Fruit fly (Drosophila melanogaster): Measurements from ENCODE around the gene CG5676.

Gene CG5676

DNA sequence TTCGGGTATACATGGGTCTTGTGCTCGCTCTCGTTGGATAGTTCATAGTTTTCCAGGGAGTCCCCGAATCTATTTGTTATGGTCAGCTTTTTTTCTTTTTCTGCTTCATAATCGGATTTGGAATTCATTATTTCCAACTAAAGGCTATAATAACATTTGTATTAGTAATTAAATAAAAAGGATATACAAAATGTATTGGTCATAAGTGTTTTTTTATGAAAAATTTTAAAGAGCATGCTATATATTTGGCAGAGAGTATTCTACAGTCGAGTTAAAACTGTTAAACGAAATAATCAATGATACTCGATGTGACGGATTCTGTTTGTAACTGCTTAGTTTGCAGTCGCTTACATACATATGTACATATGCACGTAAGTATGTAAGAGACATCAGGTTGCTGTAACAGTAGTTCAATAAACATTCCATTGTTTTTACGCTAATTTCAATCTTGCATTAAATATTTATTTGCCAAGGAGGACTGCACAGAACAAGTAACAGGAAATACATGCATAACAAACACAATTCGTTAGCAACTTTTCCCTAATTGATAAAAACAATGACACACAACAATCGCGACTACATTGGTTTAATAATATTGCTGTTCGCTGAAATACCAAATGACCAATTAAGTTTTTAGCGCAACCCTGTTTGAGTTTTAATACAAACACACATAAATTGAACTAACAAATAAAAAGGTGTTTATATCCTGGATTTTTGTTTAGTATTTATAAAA is 43.6 kb upstream of the CG5676 start (continued):
- no peak for TF ChIP-seq Mes4 (GFP tag; optimal IDR thresholded peaks at IDR 0.05)
- TF ChIP-seq Atf-2 (GFP tag; optimal IDR thresholded peaks at IDR 0.05) = no peak
- TF ChIP-seq br (optimal IDR thresholded peaks at IDR 0.05) = no peak
- peak; percentile 29 for TF ChIP-seq CG10979 (tag; optimal IDR thresholded peaks at IDR 0.05)

- TF ChIP-seq lab (GFP tag; optimal IDR thresholded peaks at IDR 0.05) (no peak), her (GFP tag; optimal IDR thresholded peaks at IDR 0.05) (peak; percentile 16), CG30403 (GFP tag; optimal IDR thresholded peaks at IDR 0.05) (no peak), en (GFP tag; optimal IDR thresholded peaks at IDR 0.05) (no peak), pita (GFP tag; optimal IDR thresholded peaks at IDR 0.05) (no peak), dmrt11E (tag; optimal IDR thresholded peaks at IDR 0.05) (no peak), CG13287 (GFP tag; IDR thresholded peaks at IDR 0.05; ENCODE audit: partially characterized antibody) (peak; percentile 64), CG6791 (GFP tag; IDR thresholded peaks at IDR 0.05; ENCODE audit: partially characterized antibody) (peak; percentile 92), Dfd (GFP tag; optimal IDR thresholded peaks at IDR 0.05) (peak in 1 of 2 experiments; percentile 78), CG33557 (GFP tag; optimal IDR thresholded peaks at IDR 0.05) (peak; percentile 10), CG11398 (GFP tag; optimal IDR thresholded peaks at IDR 0.05) (no peak), D19A (tag; optimal IDR thresholded peaks at IDR 0.05) (peak; percentile 53), CG30020 (tag; optimal IDR thresholded peaks at IDR 0.05) (peak; percentile 65), CoRest (tag; optimal IDR thresholded peaks at IDR 0.05) (peak; percentile 51), ken (GFP tag; IDR thresholded peaks at IDR 0.05) (no peak), tna (GFP tag; IDR thresholded peaks at IDR 0.05; ENCODE audit: partially characterized antibody) (peak; percentile 60), al (GFP tag; IDR thresholded peaks at IDR 0.05) (no peak), CG4820 (GFP tag; optimal IDR thresholded peaks at IDR 0.05) (peak; percentile 5), twi (tag; optimal IDR thresholded peaks at IDR 0.05) (peak; percentile 8), dan (GFP tag; IDR thresholded peaks at IDR 0.05) (no peak), CG15601 (tag; optimal IDR thresholded peaks at IDR 0.05) (peak; percentile 22), CG12104 (GFP tag; optimal IDR thresholded peaks at IDR 0.05) (no peak), pzg (GFP tag; optimal IDR thresholded peaks at IDR 0.05) (peak; percentile 34), slbo (GFP tag; IDR thresholded peaks at IDR 0.05) (no peak), Dbx (GFP tag; IDR thresholded peaks at IDR 0.05) (0 out of 3 replicates have a peak, but pooled peaks have one; percentile 30), zen2 (GFP tag; IDR thresholded peaks at IDR 0.05; ENCODE audit: partially characterized antibody) (no peak), CG15073 (GFP tag; optimal IDR thresholded peaks at IDR 0.05) (no peak), CG1529 (GFP tag; optimal IDR thresholded peaks at IDR 0.05) (no peak), MBD-R2 (GFP tag; IDR thresholded peaks at IDR 0.05) (peak; percentile 85), CG12942 (GFP tag; optimal IDR thresholded peaks at IDR 0.05) (no peak), fd3F (GFP tag; optimal IDR thresholded peaks at IDR 0.05) (no peak), gem (tag; optimal IDR thresholded peaks at IDR 0.05) (no peak), nmo (GFP tag; optimal IDR thresholded peaks at IDR 0.05) (peak; percentile 40), Lhr (GFP tag; optimal IDR thresholded peaks at IDR 0.05) (peak; percentile 58), CG3163 (GFP tag; optimal IDR thresholded peaks at IDR 0.05) (peak; percentile 3), sug (tag; optimal IDR thresholded peaks at IDR 0.05) (peak; percentile 42), nerfin-2 (GFP tag; IDR thresholded peaks at IDR 0.05; ENCODE audit: partially characterized antibody) (peak; percentile 65; the same call in 1 of the 2 replicates), Myb (GFP tag; optimal IDR thresholded peaks at IDR 0.05) (peak; percentile 62), BEAF-32 (GFP tag; optimal IDR thresholded peaks at IDR 0.05) (peak; percentile 15), HmgZ (tag; optimal IDR thresholded peaks at IDR 0.05) (peak; percentile 67), shn (GFP tag; optimal IDR thresholded peaks at IDR 0.05) (no peak), CG2199 (GFP tag; IDR thresholded peaks at IDR 0.05) (peak; percentile 98), pum (GFP tag; optimal IDR thresholded peaks at IDR 0.05) (no peak), CG31365 (tag; optimal IDR thresholded peaks at IDR 0.05) (peak; percentile 98)
These were observed 42.6 kb upstream of the CG5676 start for dm6 chr2L:10298306-10298705.

Measured in whole organism, embryonic.